Worm (Caenorhabditis elegans) whole organism, L4 larva: ENCODE data around the gene C25H3.3.

ENCODE experiments used
- F26F4.8 ChIP-seq: fragments of 200-800 bp; sonication (Bioruptor generic); conservative IDR thresholded peaks from 2 replicates; pipeline ENCODE4 v1.3.6; 2022; ENCODE audit warnings: missing genetic modification characterization, missing compliant biosample characterization
- T26A8.4 ChIP-seq: fragments of 200-800 bp; sonication (Bioruptor generic); IDR thresholded peaks from 2 replicates; pipeline ENCODE4 v1.3.6; 2022; ENCODE audit warnings: missing genetic modification characterization, missing compliant biosample characterization
- Y105C5A.15 ChIP-seq: fragments of 200-800 bp; sonication (Bioruptor generic); IDR thresholded peaks from 2 replicates; pipeline ENCODE4 v1.3.6; 2022; ENCODE audit warnings: missing genetic modification characterization, missing compliant biosample characterization
- Y48G9A.11 ChIP-seq: fragments of 200-800 bp; sonication (Bioruptor generic); IDR thresholded peaks from 2 replicates; pipeline ENCODE4 v1.3.6; 2022; ENCODE audit warnings: missing genetic modification reagents, missing genetic modification characterization, missing compliant biosample characterization
- Y75B8A.6 ChIP-seq: fragments of 200-800 bp; sonication (Bioruptor generic); IDR thresholded peaks from 2 replicates; pipeline ENCODE4 v1.3.6; 2022; ENCODE audit warnings: missing genetic modification reagents, missing genetic modification characterization, missing compliant biosample characterization
- ZK337.2 ChIP-seq: fragments of 200-800 bp; sonication (Bioruptor generic); IDR thresholded peaks from 2 replicates; pipeline ENCODE4 v1.3.6; 2022; ENCODE audit warnings: missing genetic modification reagents, missing genetic modification characterization, missing compliant biosample characterization
- ZK546.5 ChIP-seq, 2 experiments: sonication (generic microtip); optimal IDR thresholded peaks; 2 replicates each; lab custom pipeline; 2017; ENCODE audit warnings: missing biosample characterization in 2 of 2, missing genetic modification characterization in 2 of 2
- aha-1 ChIP-seq: fragments of 150-350 bp; peaks from one replicate; lab custom pipeline; 2014; ENCODE audit warnings: missing biosample characterization, missing genetic modification characterization
- arid-1 ChIP-seq: fragments of 200-800 bp; sonication (Bioruptor generic); conservative IDR thresholded peaks from 2 replicates; pipeline ENCODE4 v1.3.6; 2022; ENCODE audit warnings: missing genetic modification reagents, missing genetic modification characterization, missing compliant biosample characterization
- ceh-62 ChIP-seq: sonication (generic microtip); optimal IDR thresholded peaks from 2 replicates; lab custom pipeline; 2017; ENCODE audit warnings: missing biosample characterization, missing genetic modification characterization
- ceh-82 ChIP-seq: sonication (generic microtip); optimal IDR thresholded peaks from 2 replicates; lab custom pipeline; 2017; ENCODE audit warnings: missing biosample characterization, missing genetic modification characterization
- ces-1 ChIP-seq: fragments of 150-350 bp; sonication (generic microtip); optimal IDR thresholded peaks from 4 replicates; lab custom pipeline; 2014; ENCODE audit warnings: missing biosample characterization, missing genetic modification reagents, missing genetic modification characterization
- ctbp-1 ChIP-seq: fragments of 200-800 bp; sonication (Bioruptor generic); IDR thresholded peaks from 2 replicates; pipeline ENCODE4 v1.3.6; 2022; ENCODE audit warnings: missing genetic modification reagents, missing genetic modification characterization, missing compliant biosample characterization
- daf-12 ChIP-seq: fragments of 150-350 bp; optimal IDR thresholded peaks from 2 replicates; lab custom pipeline; 2014; ENCODE audit warnings: missing biosample characterization, missing genetic modification reagents, missing genetic modification characterization
- daf-16 ChIP-seq, 3 experiments: sonication (generic microtip); optimal IDR thresholded peaks; 2 replicates each; lab custom pipeline; 2016 to 2017; ENCODE audit warnings: missing genetic modification characterization in 3 of 3, missing genetic modification reagents in 3 of 3, mild to moderate bottlenecking in 2 of 3, missing compliant biosample characterization in 2 of 3, missing biosample characterization in 1 of 3, moderate library complexity in 1 of 3
- dmd-8 ChIP-seq: fragments of 200-800 bp; sonication (Bioruptor generic); IDR thresholded peaks from 2 replicates; pipeline ENCODE4 v1.3.6; 2022; ENCODE audit warnings: missing genetic modification characterization, missing compliant biosample characterization
- dmd-9 ChIP-seq: fragments of 200-800 bp; sonication (Bioruptor generic); IDR thresholded peaks from 2 replicates; pipeline ENCODE4 v1.3.6; 2022; ENCODE audit warnings: missing genetic modification reagents, missing genetic modification characterization, missing compliant biosample characterization
- duxl-1 ChIP-seq: sonication (generic microtip); optimal IDR thresholded peaks from 2 replicates; lab custom pipeline; 2016; ENCODE audit warnings: mild to moderate bottlenecking, missing genetic modification characterization, moderate library complexity, missing compliant biosample characterization; ENCODE audit not compliant: poor library complexity
- dve-1 ChIP-seq: sonication (generic microtip); optimal IDR thresholded peaks from 2 replicates; lab custom pipeline; 2017; ENCODE audit warnings: antibody characterized with exemption, mild to moderate bottlenecking, missing genetic modification characterization, missing compliant biosample characterization; ENCODE audit not compliant: insufficient read depth
- fkh-10 ChIP-seq: fragments of 150-350 bp; optimal IDR thresholded peaks from 2 replicates; lab custom pipeline; 2014; ENCODE audit warnings: missing biosample characterization, missing genetic modification reagents, missing genetic modification characterization
- gei-8 ChIP-seq: fragments of 200-800 bp; sonication (Bioruptor generic); optimal IDR thresholded peaks from 2 replicates; lab custom pipeline; 2018; ENCODE audit warnings: mild to moderate bottlenecking, missing genetic modification characterization, missing compliant biosample characterization
- hlh-11 ChIP-seq: fragments of 200-800 bp; sonication (Bioruptor generic); optimal IDR thresholded peaks from 2 replicates; lab custom pipeline; 2018; ENCODE audit warnings: mild to moderate bottlenecking, missing genetic modification characterization, missing compliant biosample characterization
- hlh-30 ChIP-seq: sonication (generic microtip); optimal IDR thresholded peaks from 2 replicates; lab custom pipeline; 2017; ENCODE audit warnings: antibody characterized with exemption, mild to moderate bottlenecking, missing genetic modification characterization, missing compliant biosample characterization; ENCODE audit not compliant: insufficient read depth
- hmg-1.1 ChIP-seq: fragments of 200-800 bp; sonication (Bioruptor generic); IDR thresholded peaks from 2 replicates; pipeline ENCODE4 v1.3.6; 2022; ENCODE audit warnings: missing genetic modification reagents, missing genetic modification characterization, missing compliant biosample characterization
- jun-1 ChIP-seq: fragments of 150-350 bp; optimal IDR thresholded peaks from 2 replicates; lab custom pipeline; 2014; ENCODE audit warnings: missing biosample characterization, missing genetic modification reagents, missing genetic modification characterization
- lin-1 ChIP-seq: fragments of 200-800 bp; sonication (Bioruptor generic); IDR thresholded peaks from 2 replicates; pipeline ENCODE4 v1.3.6; 2022; ENCODE audit warnings: missing genetic modification reagents, missing genetic modification characterization, missing compliant biosample characterization
- lin-13 ChIP-seq: fragments of 150-350 bp; optimal IDR thresholded peaks from 2 replicates; lab custom pipeline; 2014; ENCODE audit warnings: missing biosample characterization, missing genetic modification reagents, missing genetic modification characterization
- lin-15B ChIP-seq: fragments of 150-350 bp; sonication (generic microtip); optimal IDR thresholded peaks from 3 replicates; lab custom pipeline; 2014; ENCODE audit warnings: missing biosample characterization, missing genetic modification characterization
- lin-29 ChIP-seq: fragments of 200-800 bp; sonication (Bioruptor generic); IDR thresholded peaks from 2 replicates; pipeline ENCODE4 v1.3.6; 2022; ENCODE audit warnings: missing genetic modification reagents, missing genetic modification characterization, missing compliant biosample characterization
- lin-39 ChIP-seq: fragments of 150-350 bp; optimal IDR thresholded peaks from 2 replicates; lab custom pipeline; 2014; ENCODE audit warnings: missing biosample characterization, missing genetic modification reagents, missing genetic modification characterization
- madf-9 ChIP-seq: fragments of 200-800 bp; sonication (Bioruptor generic); conservative IDR thresholded peaks from 2 replicates; pipeline ENCODE4 v1.3.6; 2022; ENCODE audit warnings: missing genetic modification reagents, missing genetic modification characterization, missing compliant biosample characterization
- mdl-1 ChIP-seq, 2 experiments: fragments of 150-350 bp in 1 of 2; sonication (generic microtip) in 1 of 2; optimal IDR thresholded peaks; 2 replicates each; lab custom pipeline; 2014 to 2017; ENCODE audit warnings: missing biosample characterization in 2 of 2, missing genetic modification characterization in 2 of 2
- mep-1 ChIP-seq: fragments of 150-350 bp; sonication (generic microtip); optimal IDR thresholded peaks from 3 replicates; lab custom pipeline; 2014; ENCODE audit warnings: missing biosample characterization, missing genetic modification characterization
- nhr-102 ChIP-seq: sonication (generic microtip); optimal IDR thresholded peaks from 2 replicates; lab custom pipeline; 2016; ENCODE audit warnings: mild to moderate bottlenecking, missing genetic modification characterization, moderate library complexity, missing compliant biosample characterization
- nhr-11 ChIP-seq: fragments of 150-350 bp; optimal IDR thresholded peaks from 2 replicates; lab custom pipeline; 2014; ENCODE audit warnings: missing biosample characterization, missing genetic modification characterization
- nhr-111 ChIP-seq: fragments of 200-800 bp; sonication (Bioruptor generic); optimal IDR thresholded peaks from 2 replicates; lab custom pipeline; 2018; ENCODE audit warnings: mild to moderate bottlenecking, missing genetic modification characterization, missing compliant biosample characterization
- nhr-237 ChIP-seq: sonication (generic microtip); optimal IDR thresholded peaks from 2 replicates; lab custom pipeline; 2017; ENCODE audit warnings: missing biosample characterization, missing genetic modification characterization
- nhr-42 ChIP-seq: fragments of 200-800 bp; sonication (Bioruptor generic); IDR thresholded peaks from 2 replicates; pipeline ENCODE4 v1.3.6; 2022; ENCODE audit warnings: missing genetic modification characterization, missing compliant biosample characterization
- nhr-48 ChIP-seq: sonication (generic microtip); optimal IDR thresholded peaks from 2 replicates; lab custom pipeline; 2016; ENCODE audit warnings: mild to moderate bottlenecking, missing genetic modification characterization, missing compliant biosample characterization
- nhr-6 ChIP-seq: fragments of 150-350 bp; optimal IDR thresholded peaks from 2 replicates; lab custom pipeline; 2014; ENCODE audit warnings: missing biosample characterization, missing genetic modification characterization
- nhr-76 ChIP-seq: fragments of 150-350 bp; optimal IDR thresholded peaks from 2 replicates; lab custom pipeline; 2014; ENCODE audit warnings: missing biosample characterization, missing genetic modification characterization
- pha-4 ChIP-seq, 2 experiments: fragments of 150-350 bp in 1 of 2; fragments of 200-800 bp in 1 of 2; sonication (Bioruptor generic) in 1 of 2; IDR thresholded peaks in 1 of 2; optimal IDR thresholded peaks in 1 of 2; 2 replicates each; pipeline versions ENCODE4 v1.3.6 to Lab custom; 2014 to 2022; ENCODE audit warnings: missing genetic modification characterization in 2 of 2, missing genetic modification reagents in 2 of 2, missing biosample characterization in 1 of 2, missing compliant biosample characterization in 1 of 2
- rbr-2 ChIP-seq: sonication (generic microtip); optimal IDR thresholded peaks from 2 replicates; lab custom pipeline; 2016; ENCODE audit warnings: missing genotype, missing genetic modification characterization, missing compliant biosample characterization
- saeg-2 ChIP-seq: fragments of 200-800 bp; sonication (Bioruptor generic); IDR thresholded peaks from 2 replicates; pipeline ENCODE4 v1.3.6; 2022; ENCODE audit warnings: missing genetic modification reagents, missing genetic modification characterization, missing compliant biosample characterization
- skn-1 ChIP-seq: fragments of 150-350 bp; optimal IDR thresholded peaks from 2 replicates; lab custom pipeline; 2014; ENCODE audit warnings: missing biosample characterization, missing genetic modification characterization
- tra-1 ChIP-seq: fragments of 200-800 bp; sonication (Bioruptor generic); IDR thresholded peaks from 2 replicates; pipeline ENCODE4 v1.3.6; 2022; ENCODE audit warnings: missing genetic modification reagents, missing genetic modification characterization, missing compliant biosample characterization
- unc-39 ChIP-seq: sonication (generic microtip); optimal IDR thresholded peaks from 2 replicates; lab custom pipeline; 2017; ENCODE audit warnings: missing biosample characterization, missing genetic modification characterization
- vab-7 ChIP-seq: fragments of 200-800 bp; sonication (Bioruptor generic); IDR thresholded peaks from 2 replicates; pipeline ENCODE4 v1.3.6; 2022; ENCODE audit warnings: missing genetic modification reagents, missing genetic modification characterization, missing compliant biosample characterization
- zfp-2 ChIP-seq: sonication (generic microtip); optimal IDR thresholded peaks from 2 replicates; lab custom pipeline; 2016; ENCODE audit warnings: mild to moderate bottlenecking, missing genetic modification characterization, missing compliant biosample characterization
- ztf-7 ChIP-seq: fragments of 150-350 bp; optimal IDR thresholded peaks from 2 replicates; lab custom pipeline; 2014; ENCODE audit warnings: missing biosample characterization, missing genetic modification characterization

Gene C25H3.3

ce11 chrII:5661735-5662177 lies 32.2 kb upstream of the C25H3.3 start (continued):
- peak; percentile 90 for TF ChIP-seq mep-1
- TF ChIP-seq Y75B8A.6 (GFP tag; lab: Robert Waterston, UW), result peak; percentile 98
- TF ChIP-seq hlh-30 (tag; lab: Kevin White, UChicago), result peak; percentile 89
- TF ChIP-seq rbr-2 (tag; lab: Kevin White, UChicago), result peak; percentile 96
- no peak for TF ChIP-seq ceh-62 (tag; lab: Kevin White, UChicago)
- TF ChIP-seq daf-16 (GFP tag; optimal IDR thresholded peaks at IDR 0.05; lab: Kevin White, UChicago), result peak; percentile 43 to 46
- TF ChIP-seq daf-16 (tag; optimal IDR thresholded peaks at IDR 0.05; lab: Kevin White, UChicago), result peak; percentile 72
- peak; percentile 97 for TF ChIP-seq gei-8
- TF ChIP-seq T26A8.4 (GFP tag; lab: Robert Waterston, UW), result peak; percentile 97
- TF ChIP-seq ctbp-1 (GFP tag; lab: Robert Waterston, UW), result peak; percentile 99
- TF ChIP-seq jun-1, result peak; percentile 33
- TF ChIP-seq mdl-1 (tag; optimal IDR thresholded peaks at IDR 0.05; lab: Kevin White, UChicago), result peak; percentile 85 to 87
- peak; percentile 80 for TF ChIP-seq dmd-9 (GFP tag; lab: Robert Waterston, UW)
- TF ChIP-seq daf-12, result no peak
- peak; percentile 90 for TF ChIP-seq madf-9
- peak; percentile 94 for TF ChIP-seq nhr-42
- TF ChIP-seq Y105C5A.15 (GFP tag; lab: Robert Waterston, UW), result peak; percentile 99
- TF ChIP-seq dve-1 (tag; lab: Kevin White, UChicago), result peak; percentile 80
- peak; percentile 42 for TF ChIP-seq nhr-237
- TF ChIP-seq lin-29 (GFP tag; lab: Robert Waterston, UW), result peak; percentile 89
- no peak for TF ChIP-seq ces-1 (GFP tag; lab: Kevin White, UChicago)
- TF ChIP-seq hlh-11 (tag; lab: Kevin White, UChicago), result peak; percentile 87
- TF ChIP-seq pha-4 (GFP tag; IDR thresholded peaks at IDR 0.05; lab: Robert Waterston, UW), result peak; percentile 98
- no peak for TF ChIP-seq pha-4 (tag; optimal IDR thresholded peaks at IDR 0.05; lab: Kevin White, UChicago)
- TF ChIP-seq ZK337.2 (GFP tag; lab: Robert Waterston, UW), result peak; percentile 88
- TF ChIP-seq nhr-102 (tag; lab: Kevin White, UChicago), result peak; percentile 70
- peak; percentile 97 for TF ChIP-seq vab-7
- no peak for TF ChIP-seq lin-39 (tag; lab: Kevin White, UChicago)
- TF ChIP-seq duxl-1 (tag; lab: Kevin White, UChicago), result peak; percentile 69
- no peak for TF ChIP-seq ceh-82 (tag; lab: Kevin White, UChicago)
- TF ChIP-seq aha-1 (tag; lab: Kevin White, UChicago), result peak; percentile 99
- peak; percentile 97 for TF ChIP-seq hmg-1.1 (GFP tag; lab: Robert Waterston, UW)
- no peak for TF ChIP-seq unc-39
- TF ChIP-seq nhr-11 (tag; lab: Kevin White, UChicago), result peak; percentile 81
- TF ChIP-seq saeg-2 (GFP tag; lab: Robert Waterston, UW), result peak; percentile 95
- TF ChIP-seq ZK546.5 (tag; optimal IDR thresholded peaks at IDR 0.05; lab: Kevin White, UChicago), result no peak
- TF ChIP-seq nhr-48, result peak; percentile 73
- peak; percentile 40 for TF ChIP-seq nhr-6 (tag; lab: Kevin White, UChicago)
- TF ChIP-seq lin-13 (GFP tag; lab: Kevin White, UChicago), result peak; percentile 76
- peak; percentile 95 for TF ChIP-seq Y48G9A.11
- peak; percentile 9 for TF ChIP-seq ztf-7 (tag; lab: Kevin White, UChicago)
- TF ChIP-seq zfp-2, result peak; percentile 57
- TF ChIP-seq skn-1 (tag; lab: Kevin White, UChicago), result peak; percentile 62
- TF ChIP-seq arid-1 (GFP tag; lab: Robert Waterston, UW), result peak; percentile 97
- TF ChIP-seq lin-1 (GFP tag; lab: Robert Waterston, UW), result peak; percentile 98
- TF ChIP-seq dmd-8 (GFP tag; lab: Robert Waterston, UW), result peak; percentile 98
- TF ChIP-seq F26F4.8 (GFP tag; lab: Robert Waterston, UW), result peak; percentile 57; the same call in 1 of the 2 replicates
- TF ChIP-seq tra-1, result peak; percentile 97
- TF ChIP-seq nhr-76 (tag; lab: Kevin White, UChicago), result no peak
- TF ChIP-seq fkh-10 (GFP tag; lab: Kevin White, UChicago), result peak; percentile 85
- TF ChIP-seq lin-15B (tag; lab: Kevin White, UChicago), result no peak
- TF ChIP-seq nhr-111 (GFP tag; lab: Kevin White, UChicago), result peak; percentile 99
